Worm (Caenorhabditis elegans) whole organism, L3 larva: ENCODE results near the gene sprr-1.

Experiments
- R02D3.7 ChIP-seq: fragments of 150-350 bp; optimal IDR thresholded peaks from 2 replicates; lab custom pipeline; 2014; ENCODE audit warnings: missing biosample characterization, missing genetic modification characterization
- daf-12 ChIP-seq: fragments of 150-350 bp; optimal IDR thresholded peaks from 2 replicates; lab custom pipeline; 2014; ENCODE audit warnings: missing biosample characterization, missing genetic modification reagents, missing genetic modification characterization
- elt-2 ChIP-seq: sonication (generic microtip); optimal IDR thresholded peaks from 2 replicates; lab custom pipeline; 2016; ENCODE audit warnings: missing genetic modification reagents, mild to moderate bottlenecking, missing genetic modification characterization, missing compliant biosample characterization
- elt-3 ChIP-seq, 3 experiments: fragments of 150-350 bp in 1 of 3; sonication (generic microtip) in 2 of 3; optimal IDR thresholded peaks; 2 replicates in 2 of 3; 4 replicates in 1 of 3; lab custom pipeline; 2014 to 2017; ENCODE audit warnings: missing biosample characterization in 3 of 3, missing genetic modification characterization in 3 of 3
- lin-39 ChIP-seq: fragments of 150-350 bp; optimal IDR thresholded peaks from 2 replicates; lab custom pipeline; 2018; ENCODE audit warnings: missing biosample characterization, missing genetic modification reagents, missing genetic modification characterization
- nhr-76 ChIP-seq: fragments of 150-350 bp; sonication (generic microtip); optimal IDR thresholded peaks from 5 replicates; lab custom pipeline; 2014; ENCODE audit warnings: missing biosample characterization, missing genetic modification characterization
- tbx-2 ChIP-seq: sonication (generic microtip); optimal IDR thresholded peaks from 2 replicates; lab custom pipeline; 2016; ENCODE audit warnings: mild to moderate bottlenecking, missing genetic modification characterization, missing compliant biosample characterization
- zag-1 ChIP-seq: fragments of 150-350 bp; optimal IDR thresholded peaks from 2 replicates; lab custom pipeline; 2014; ENCODE audit warnings: missing biosample characterization, missing genetic modification characterization
- ztf-4 ChIP-seq: fragments of 150-350 bp; optimal IDR thresholded peaks from 2 replicates; lab custom pipeline; 2014; ENCODE audit warnings: missing biosample characterization, missing genetic modification characterization

DNA sequence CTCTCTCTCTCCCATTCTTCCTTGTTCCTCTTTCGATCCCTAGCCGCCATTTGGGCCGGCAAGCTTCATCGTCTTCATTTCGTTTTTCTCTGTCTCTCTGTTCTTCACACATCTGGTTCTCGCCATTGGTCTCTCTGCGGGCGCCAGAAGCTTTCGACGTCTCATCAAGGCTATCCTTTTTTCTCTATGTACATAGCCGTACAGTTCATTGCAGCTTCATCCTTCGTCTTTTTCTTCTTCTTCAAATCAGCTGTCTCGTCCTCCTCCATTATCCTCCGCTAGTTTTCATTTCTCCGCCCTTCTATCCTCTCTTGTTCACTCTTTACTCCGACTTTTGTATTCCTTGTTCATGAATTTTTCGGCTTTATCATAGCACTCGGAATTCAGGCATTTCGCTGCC lies 45.4 kb upstream of the sprr-1 start, which contains the start of gene F39D8.3:
- TF ChIP-seq elt-3 (tag; optimal IDR thresholded peaks at IDR 0.05; lab: Kevin White, UChicago): no peak
- no peak for TF ChIP-seq ztf-4
- TF ChIP-seq daf-12 (tag; lab: Kevin White, UChicago): no peak
- no peak for TF ChIP-seq lin-39 (tag; lab: Kevin White, UChicago)
- no peak for TF ChIP-seq elt-2 (tag; lab: Kevin White, UChicago)
- TF ChIP-seq R02D3.7: no peak
- TF ChIP-seq tbx-2 (tag; lab: Kevin White, UChicago): no peak
- TF ChIP-seq zag-1 (tag; lab: Kevin White, UChicago): no peak
- TF ChIP-seq nhr-76 (tag; lab: Kevin White, UChicago): no peak
